Worm (Caenorhabditis elegans) whole organism, mixed stage, embryonic: ENCODE results near the gene ZK185.5.

Experiments
- mep-1 ChIP-seq: fragments of 150-350 bp; optimal IDR thresholded peaks from 2 replicates; lab custom pipeline; 2017; ENCODE audit warnings: missing biosample characterization, missing genetic modification reagents, missing genetic modification characterization, inconsistent platforms
- unc-39 ChIP-seq: fragments of 150-350 bp; optimal IDR thresholded peaks from 2 replicates; lab custom pipeline; 2014; ENCODE audit warnings: missing biosample characterization, missing genetic modification characterization
- ztf-11 ChIP-seq: fragments of 150-350 bp; optimal IDR thresholded peaks from 2 replicates; lab custom pipeline; 2014; ENCODE audit warnings: missing biosample characterization, missing genetic modification characterization

DNA sequence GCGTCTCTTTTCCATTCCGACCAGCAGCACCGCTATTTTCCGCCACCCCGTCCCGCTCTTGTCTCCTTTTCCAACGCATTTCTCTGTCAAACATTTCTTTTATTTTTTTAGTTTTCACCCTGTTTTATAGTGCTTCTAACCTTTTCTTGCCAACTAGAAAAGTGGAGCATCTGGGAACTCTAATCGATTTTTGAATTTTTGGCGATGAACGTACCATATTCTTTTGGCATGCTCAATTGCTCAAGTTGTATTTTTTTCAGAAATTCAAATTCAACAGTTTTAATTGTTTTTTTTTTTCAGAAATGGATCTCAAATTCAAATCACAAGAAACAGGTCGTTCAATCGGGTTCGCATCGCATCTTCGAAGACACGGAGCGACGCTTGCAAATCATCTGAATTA, 2.5 kb upstream of the ZK185.5 start, which contains the start of gene ZK185.1:
- no peak for TF ChIP-seq unc-39 (tag; lab: Kevin White, UChicago)
- TF ChIP-seq mep-1 = no peak
- no peak for TF ChIP-seq ztf-11
